Fruit fly (Drosophila melanogaster) whole organism, prepupa: Measurements from ENCODE around the gene zetaCOP.

Experiments
- CG1621 ChIP-seq: fragments of 200-800 bp; sonication (Bioruptor generic); optimal IDR thresholded peaks from 3 replicates; lab custom pipeline; 2018; ENCODE audit warnings: missing biosample characterization, mild to moderate bottlenecking, missing genetic modification characterization
- CG16779 ChIP-seq: fragments of 200-800 bp; sonication (Bioruptor generic); optimal IDR thresholded peaks from 3 replicates; lab custom pipeline; 2017; ENCODE audit warnings: missing biosample characterization, mild to moderate bottlenecking, missing genetic modification characterization
- CG3032 ChIP-seq: fragments of 200-800 bp; optimal IDR thresholded peaks from 2 replicates; lab custom pipeline; 2019; ENCODE audit warnings: missing biosample characterization, mild to moderate bottlenecking, missing genetic modification characterization, moderate library complexity
- CG32006 ChIP-seq: fragments of 200-800 bp; sonication (Bioruptor generic); optimal IDR thresholded peaks from 3 replicates; lab custom pipeline; 2017; ENCODE audit warnings: missing biosample characterization, mild to moderate bottlenecking, missing genetic modification characterization
- CG34406 ChIP-seq: fragments of 200-800 bp; sonication (Bioruptor generic); optimal IDR thresholded peaks from 3 replicates; lab custom pipeline; 2016; ENCODE audit warnings: missing biosample characterization, missing genetic modification characterization
- CG3919 ChIP-seq: fragments of 200-800 bp; sonication (Bioruptor generic); optimal IDR thresholded peaks from 3 replicates; lab custom pipeline; 2016; ENCODE audit warnings: missing biosample characterization, missing genetic modification characterization
- CG6163 ChIP-seq: fragments of 200-800 bp; sonication (Bioruptor generic); IDR thresholded peaks from 3 replicates; pipeline ENCODE4 v1.3.6; 2022; ENCODE audit warnings: missing biosample characterization, missing genetic modification characterization
- CG6276 ChIP-seq: fragments of 200-800 bp; sonication (Bioruptor generic); optimal IDR thresholded peaks from 2 replicates; lab custom pipeline; 2017; ENCODE audit warnings: missing biosample characterization, mild to moderate bottlenecking, missing genetic modification characterization
- CG6854 ChIP-seq: fragments of 200-800 bp; sonication (Bioruptor generic); optimal IDR thresholded peaks from 2 replicates; lab custom pipeline; 2017; ENCODE audit warnings: missing biosample characterization, mild to moderate bottlenecking, missing genetic modification characterization
- CG8319 ChIP-seq: fragments of 200-800 bp; sonication (Bioruptor generic); optimal IDR thresholded peaks from 3 replicates; lab custom pipeline; 2016; ENCODE audit warnings: missing biosample characterization, missing genetic modification characterization
- CG8632 ChIP-seq: fragments of 200-800 bp; sonication (Bioruptor generic); optimal IDR thresholded peaks from 3 replicates; lab custom pipeline; 2016; ENCODE audit warnings: missing biosample characterization, missing genetic modification characterization
- Eip78C ChIP-seq: fragments of 200-800 bp; sonication (Bioruptor generic); peaks from one replicate; lab custom pipeline; 2016; ENCODE audit warnings: missing biosample characterization, missing genetic modification characterization
- Eip93F ChIP-seq: fragments of 200-800 bp; sonication (Bioruptor generic); optimal IDR thresholded peaks from 2 replicates; lab custom pipeline; 2016; ENCODE audit warnings: missing biosample characterization, mild to moderate bottlenecking, missing genetic modification characterization
- Ets21C ChIP-seq: fragments of 200-800 bp; sonication (Bioruptor generic); optimal IDR thresholded peaks from 3 replicates; lab custom pipeline; 2016; ENCODE audit warnings: missing biosample characterization, missing genetic modification characterization
- Ets96B ChIP-seq: fragments of 200-800 bp; optimal IDR thresholded peaks from 2 replicates; lab custom pipeline; 2019; ENCODE audit warnings: missing biosample characterization, mild to moderate bottlenecking, missing genetic modification characterization, moderate library complexity
- Hr39 ChIP-seq: fragments of 200-800 bp; sonication (Bioruptor generic); optimal IDR thresholded peaks from 2 replicates; lab custom pipeline; 2016; ENCODE audit warnings: missing biosample characterization, missing genetic modification characterization
- Smox ChIP-seq: fragments of 200-800 bp; sonication (Bioruptor generic); optimal IDR thresholded peaks from 3 replicates; lab custom pipeline; 2016; ENCODE audit warnings: missing biosample characterization, missing genetic modification characterization
- achi ChIP-seq: fragments of 200-800 bp; sonication (Bioruptor generic); optimal IDR thresholded peaks from 3 replicates; lab custom pipeline; 2016; ENCODE audit warnings: missing biosample characterization, missing genetic modification characterization
- cyc ChIP-seq: fragments of 200-800 bp; sonication (Bioruptor generic); optimal IDR thresholded peaks from 3 replicates; lab custom pipeline; 2016; ENCODE audit warnings: missing biosample characterization, missing genetic modification characterization
- esn ChIP-seq: fragments of 200-800 bp; sonication (Bioruptor generic); optimal IDR thresholded peaks from 2 replicates; lab custom pipeline; 2016; ENCODE audit warnings: missing biosample characterization, mild to moderate bottlenecking, missing genetic modification characterization, moderate library complexity
- fkh ChIP-seq: fragments of 200-800 bp; sonication (Bioruptor generic); optimal IDR thresholded peaks from 3 replicates; lab custom pipeline; 2017; ENCODE audit warnings: missing biosample characterization, mild to moderate bottlenecking, missing genetic modification characterization, moderate library complexity
- salr ChIP-seq, 2 experiments: fragments of 200-800 bp; sonication (Bioruptor generic); optimal IDR thresholded peaks; 3 replicates each; lab custom pipeline; 2016 to 2018; ENCODE audit warnings: missing biosample characterization in 2 of 2, missing genetic modification characterization in 2 of 2, mild to moderate bottlenecking in 1 of 2
- svp ChIP-seq: fragments of 200-800 bp; sonication (Bioruptor generic); peaks from one replicate; lab custom pipeline; 2016; ENCODE audit warnings: missing biosample characterization, missing genetic modification characterization
- topi ChIP-seq: fragments of 200-800 bp; sonication (Bioruptor generic); optimal IDR thresholded peaks from 3 replicates; lab custom pipeline; 2016; ENCODE audit warnings: missing biosample characterization, missing genetic modification characterization
- vri ChIP-seq: fragments of 200-800 bp; sonication (Bioruptor generic); optimal IDR thresholded peaks from 3 replicates; lab custom pipeline; 2016; ENCODE audit warnings: missing biosample characterization, mild to moderate bottlenecking, missing genetic modification characterization

Gene zetaCOP

dm6 chr3L:16683007-16683406, 9.7 kb upstream of the zetaCOP start (continued):
- TF ChIP-seq esn (GFP tag; lab: Kevin White, UChicago) (no peak), CG6163 (GFP tag; lab: Robert Waterston, UW) (no peak), CG16779 (no peak), salr (GFP tag; optimal IDR thresholded peaks at IDR 0.05; lab: Kevin White, UChicago) (no peak), topi (no peak), Hr39 (no peak)

DNA sequence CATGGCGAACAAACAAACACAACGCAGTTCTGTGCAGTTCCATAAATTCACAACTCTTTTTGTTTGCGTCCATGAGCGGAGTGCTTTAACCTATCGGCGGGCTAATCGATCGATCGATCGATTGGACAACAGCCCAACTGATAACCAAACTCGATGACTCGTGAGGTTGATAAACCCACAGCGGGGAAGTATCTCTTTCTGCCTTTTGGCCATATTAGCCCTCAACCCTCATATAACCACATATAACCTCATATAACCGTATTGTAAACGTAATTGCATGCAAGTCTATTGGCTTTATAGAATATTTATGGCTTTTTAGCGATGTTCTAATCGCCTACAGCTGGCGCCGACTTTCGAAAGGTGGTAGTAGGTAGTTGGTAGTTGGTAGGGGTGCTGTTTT, 9.0 kb upstream of the zetaCOP start:
- TF ChIP-seq cyc (GFP tag; lab: Kevin White, UChicago) (no peak), CG6854 (GFP tag; lab: Kevin White, UChicago) (no peak), vri (GFP tag; lab: Kevin White, UChicago) (peak; percentile 91), CG6276 (GFP tag; lab: Kevin White, UChicago) (no peak), CG34406 (no peak), fkh (GFP tag; lab: Kevin White, UChicago) (no peak), Eip93F (GFP tag; lab: Kevin White, UChicago) (peak; percentile 60), Ets21C (no peak), svp (no peak), CG3032 (tag; lab: Kevin White, UChicago) (no peak), CG8632 (GFP tag; lab: Kevin White, UChicago) (no peak)

- TF ChIP-seq CG8319 (GFP tag; lab: Kevin White, UChicago) (no peak), CG3919 (peak; percentile 54)
Measured at dm6 chr3L:16679492-16680120, 6.3 kb upstream of the zetaCOP start.

- TF ChIP-seq fkh (GFP tag; lab: Kevin White, UChicago) (no peak), Eip78C (peak; percentile 19), vri (GFP tag; lab: Kevin White, UChicago) (peak; percentile 34)
Measured at dm6 chr3L:16670882-16671675, 2.3 kb downstream of the zetaCOP start.

DNA sequence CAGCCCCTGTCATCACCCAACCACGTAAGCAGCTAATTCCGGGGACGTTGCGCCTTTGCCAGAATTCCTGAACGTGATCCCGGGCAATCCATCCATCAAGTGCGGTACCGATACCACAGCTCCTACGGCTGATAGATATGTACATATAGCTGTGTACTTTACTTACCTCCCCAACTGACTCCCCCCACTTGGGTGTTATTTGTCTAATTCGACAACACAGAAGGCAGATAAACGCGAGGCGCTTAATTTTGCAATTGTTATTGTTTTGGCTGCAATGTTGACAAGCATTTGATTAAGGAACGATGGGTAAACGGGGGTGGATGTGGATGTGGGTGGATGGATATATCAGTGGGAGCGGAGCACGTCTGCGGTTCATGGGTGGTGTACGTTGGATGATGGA, 3.2 kb downstream of the zetaCOP start:
- TF ChIP-seq vri (GFP tag; lab: Kevin White, UChicago) (peak; percentile 41), fkh (GFP tag; lab: Kevin White, UChicago) (peak; percentile 87), Smox (GFP tag; lab: Kevin White, UChicago) (no peak), achi (GFP tag; lab: Kevin White, UChicago) (no peak), Ets96B (tag; lab: Kevin White, UChicago) (no peak), CG1621 (tag; lab: Kevin White, UChicago) (no peak)

DNA sequence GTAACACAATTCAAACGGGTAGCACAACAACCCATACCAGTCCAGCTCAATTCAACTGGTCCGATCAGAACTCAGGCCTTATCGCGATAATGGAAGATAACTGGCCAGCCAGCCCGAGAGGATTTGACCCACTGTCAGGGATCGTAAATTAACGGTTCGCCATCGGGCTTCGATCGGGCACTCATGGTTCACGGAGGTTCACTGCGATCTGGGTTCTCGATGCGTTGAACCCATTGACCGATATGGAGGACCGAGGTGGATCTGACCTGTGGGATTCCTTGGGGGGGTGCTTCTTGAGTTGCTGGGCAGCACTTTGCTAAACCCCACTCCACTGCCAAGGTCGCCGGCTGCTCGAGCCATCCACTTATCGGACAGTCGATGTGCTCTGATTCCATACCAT, 4.6 kb downstream of the zetaCOP start:
- TF ChIP-seq CG32006 (GFP tag; lab: Kevin White, UChicago) (no peak), svp (peak; percentile 87)

dm6 chr3L:16667663-16668465, 5.5 kb downstream of the zetaCOP start, which contains the start of gene Galphaf:
Gene Galphaf (minus strand): TSS chr3L:16667934.
- no peak for TF ChIP-seq Hr39
- TF ChIP-seq fkh (GFP tag; lab: Kevin White, UChicago): peak; percentile 70
- TF ChIP-seq vri (GFP tag; lab: Kevin White, UChicago): peak; percentile 53
- no peak for TF ChIP-seq salr (GFP tag; optimal IDR thresholded peaks at IDR 0.05; lab: Kevin White, UChicago)
- no peak for TF ChIP-seq CG6276 (GFP tag; lab: Kevin White, UChicago)
